Worm (Caenorhabditis elegans) whole organism, L4 larva: Measurements from ENCODE around the gene T21E8.5.

Experiments used
- ama-1 ChIP-seq: fragments of 150-350 bp; optimal IDR thresholded peaks from 2 replicates; lab custom pipeline; 2014; ENCODE audit warnings: inconsistent platforms, mixed read lengths
- lsy-2 ChIP-seq, 2 experiments: fragments of 150-350 bp in 1 of 2; sonication (generic microtip) in 1 of 2; optimal IDR thresholded peaks; 2 replicates each; lab custom pipeline; 2014 to 2017; ENCODE audit warnings: missing biosample characterization in 2 of 2, missing genetic modification characterization in 2 of 2

ce11 chrX:10880509-10880908, 5.5 kb upstream of the T21E8.5 start, which contains the start of gene T21E8.4:
- TF ChIP-seq lsy-2 (tag; optimal IDR thresholded peaks at IDR 0.05; lab: Kevin White, UChicago) (no peak), ama-1 (lab: Kevin White, UChicago) (no peak)
